Fruit fly (Drosophila melanogaster) whole organism, embryonic: Measurements from ENCODE around the gene bbg.

Experiments used
- CG11723 ChIP-seq: fragments of 200-800 bp; sonication (Bioruptor generic); optimal IDR thresholded peaks from 2 replicates; lab custom pipeline; 2017; ENCODE audit warnings: missing biosample characterization, mild to moderate bottlenecking, missing genetic modification characterization
- CG17568 ChIP-seq: fragments of 200-800 bp; sonication (Bioruptor generic); optimal IDR thresholded peaks from 2 replicates; lab custom pipeline; 2018; ENCODE audit warnings: missing biosample characterization, mild to moderate bottlenecking, missing genetic modification characterization, moderate library complexity
- ato ChIP-seq: fragments of 200-800 bp; sonication (Bioruptor generic); IDR thresholded peaks from 2 replicates; pipeline ENCODE4 v1.3.6; 2022; ENCODE audit warnings: missing biosample characterization, missing genetic modification characterization; ENCODE audit not compliant: partially characterized antibody

- TF ChIP-seq CG17568 (no peak), ato (GFP tag; lab: Robert Waterston, UW) (no peak), CG11723 (GFP tag; lab: Kevin White, UChicago) (no peak)
Observed at dm6 chr3L:14533110-14533509, 3.0 kb downstream of the bbg start.
